Fruit fly (Drosophila melanogaster): ENCODE results near the gene NitFhit.

Gene NitFhit

DNA sequence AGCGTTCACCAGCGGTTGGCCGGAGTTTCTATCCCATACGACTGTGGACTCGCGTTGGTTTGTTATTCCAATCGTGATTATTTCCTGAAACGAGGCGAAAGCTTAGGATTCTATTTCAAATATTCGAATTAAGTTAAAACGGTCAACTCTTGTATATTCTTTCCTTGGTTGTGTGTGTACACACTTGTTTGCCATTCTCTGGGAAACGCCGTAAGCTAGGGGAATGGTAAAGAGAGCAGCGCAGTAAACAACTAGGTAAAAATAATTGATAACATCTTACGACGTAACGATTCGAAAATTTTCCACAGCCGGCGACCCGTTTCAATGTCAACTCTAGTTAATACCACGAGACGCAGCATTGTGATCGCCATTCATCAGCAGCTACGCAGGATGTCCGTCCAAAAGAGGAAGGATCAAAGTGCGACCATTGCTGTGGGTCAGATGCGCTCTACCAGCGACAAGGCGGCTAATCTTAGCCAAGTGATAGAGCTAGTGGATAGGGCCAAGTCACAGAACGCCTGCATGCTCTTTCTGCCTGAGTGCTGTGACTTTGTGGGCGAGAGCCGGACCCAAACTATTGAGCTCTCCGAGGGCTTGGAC, at the start of gene NitFhit:
NitFhit (plus strand) TSS at position 195 of the 600 bp plus-strand sequence.
- TF ChIP-seq gl (tag; optimal IDR thresholded peaks at IDR 0.05) = peak; percentile 29
- no peak for TF ChIP-seq rn (GFP tag; IDR thresholded peaks at IDR 0.05)

DNA sequence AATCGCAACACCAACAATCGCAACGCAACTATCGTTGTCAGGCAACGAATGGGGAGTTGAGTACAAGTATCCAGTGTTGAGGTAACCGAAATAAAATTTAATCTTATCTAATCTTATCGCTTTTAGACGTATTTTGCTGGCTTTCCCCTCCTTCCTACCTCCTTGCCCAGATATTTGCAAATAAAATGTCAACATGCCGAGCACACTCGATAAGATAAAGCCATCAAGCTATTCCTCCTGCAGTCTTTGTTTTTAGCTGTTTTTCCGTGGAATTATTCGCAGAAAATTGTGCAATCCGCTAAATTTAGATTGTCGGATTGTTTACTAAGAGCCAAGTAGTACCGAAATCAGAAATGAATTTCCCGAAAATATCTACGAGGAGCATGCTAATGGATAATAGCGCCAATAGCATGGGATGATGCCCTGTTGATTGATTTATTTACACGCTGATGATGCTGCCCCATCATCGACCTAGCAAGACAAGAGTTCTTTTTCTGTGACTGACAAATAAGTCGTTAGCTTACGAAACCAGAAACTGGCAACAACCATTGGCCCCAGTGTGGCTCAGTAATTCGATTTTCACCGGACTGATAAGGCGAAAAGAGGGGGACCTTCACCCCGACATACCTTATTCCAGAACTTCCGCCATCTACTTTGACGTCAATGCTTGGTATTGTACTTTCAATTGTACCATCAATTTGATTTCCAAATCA, 46.8 kb upstream of the NitFhit start:
- TF ChIP-seq Pif1A (GFP tag; optimal IDR thresholded peaks at IDR 0.05) (peak; percentile 18), Pif1B (GFP tag; optimal IDR thresholded peaks at IDR 0.05) (peak; percentile 13), gl (tag; optimal IDR thresholded peaks at IDR 0.05) (no peak), CG34367 (tag; optimal IDR thresholded peaks at IDR 0.05) (no peak)

DNA sequence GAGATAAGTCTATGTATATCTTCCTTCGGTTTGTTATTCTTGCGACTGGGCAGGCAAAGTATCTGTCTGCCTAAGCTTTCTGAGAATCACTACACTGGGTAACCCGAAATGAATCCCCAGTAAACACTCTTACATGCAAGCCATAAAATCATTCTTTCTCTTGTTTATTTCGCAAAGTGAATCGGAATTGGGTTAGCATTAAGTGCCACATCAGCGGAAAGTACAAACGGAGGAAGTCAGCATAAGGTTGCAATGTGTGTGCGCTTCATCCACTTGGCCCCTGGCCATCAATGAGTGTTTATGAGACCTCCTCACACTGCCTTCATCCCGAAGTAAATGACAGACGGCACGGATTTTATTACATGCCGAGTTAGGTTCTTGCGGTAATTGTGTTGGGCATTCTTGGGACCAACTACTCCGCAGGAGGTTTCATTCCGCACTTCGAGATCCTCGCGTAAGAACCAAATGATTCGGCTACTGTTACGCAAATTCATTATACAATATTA, 45.8 kb upstream of the NitFhit start:
- TF ChIP-seq CG13204 (GFP tag; optimal IDR thresholded peaks at IDR 0.05) = no peak
- TF ChIP-seq CG14655 (GFP tag; optimal IDR thresholded peaks at IDR 0.05) = no peak
- TF ChIP-seq D1 (tag; optimal IDR thresholded peaks at IDR 0.05) = no peak
- no peak for TF ChIP-seq gl (tag; optimal IDR thresholded peaks at IDR 0.05)
- no peak for TF ChIP-seq CG32121 (GFP tag; IDR thresholded peaks at IDR 0.05)
- TF ChIP-seq CG8159 (tag; optimal IDR thresholded peaks at IDR 0.05) = no peak
- TF ChIP-seq CG34367 (tag; optimal IDR thresholded peaks at IDR 0.05) = no peak
- TF ChIP-seq CG4496 (GFP tag; IDR thresholded peaks at IDR 0.05) = no peak
- TF ChIP-seq CG10348 (GFP tag; IDR thresholded peaks at IDR 0.05) = no peak
- no peak for TF ChIP-seq Snoo (tag; optimal IDR thresholded peaks at IDR 0.05)
- no peak for TF ChIP-seq rn (GFP tag; IDR thresholded peaks at IDR 0.05)
- no peak for TF ChIP-seq CG12605 (GFP tag; IDR thresholded peaks at IDR 0.05)
- no peak for TF ChIP-seq Pif1B (GFP tag; optimal IDR thresholded peaks at IDR 0.05)
- no peak for TF ChIP-seq Pif1A (GFP tag; optimal IDR thresholded peaks at IDR 0.05)

DNA sequence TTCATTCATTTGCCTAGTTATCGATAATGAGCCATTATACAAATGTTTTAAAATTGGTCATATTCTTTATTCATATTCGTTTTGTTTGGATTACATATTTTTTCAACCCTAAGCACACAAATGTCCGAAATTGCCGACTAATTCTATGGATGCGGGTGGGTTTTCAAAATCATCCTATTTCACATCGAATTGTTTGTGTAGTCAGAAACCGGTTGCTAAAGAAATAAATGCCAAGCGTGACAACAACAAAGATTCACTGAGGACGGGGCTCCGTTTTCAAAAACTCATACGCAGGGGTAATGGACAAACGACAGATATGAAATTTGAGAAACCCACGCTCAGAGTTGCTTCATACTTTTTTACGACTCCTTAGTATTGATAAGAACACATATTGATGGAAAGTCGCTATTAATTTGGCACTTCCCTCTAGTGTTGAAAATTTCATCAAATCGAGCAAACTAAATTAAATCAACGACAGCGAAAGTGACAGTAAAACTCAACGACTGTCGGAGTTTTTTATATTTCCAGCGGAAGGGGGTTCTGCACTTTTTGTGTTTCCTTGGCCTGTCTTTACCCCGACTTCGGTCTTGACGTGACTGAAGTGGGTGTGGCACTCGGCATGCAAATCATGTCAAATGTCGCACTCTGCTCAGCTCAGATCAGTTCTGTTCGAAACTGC, 44.0 kb upstream of the NitFhit start:
- no peak for TF ChIP-seq CG12605 (GFP tag; IDR thresholded peaks at IDR 0.05)
- no peak for TF ChIP-seq Pif1B (GFP tag; optimal IDR thresholded peaks at IDR 0.05)
- no peak for TF ChIP-seq CG15710 (tag; optimal IDR thresholded peaks at IDR 0.05)
- no peak for TF ChIP-seq CG32121 (GFP tag; IDR thresholded peaks at IDR 0.05)
- no peak for TF ChIP-seq D1 (tag; optimal IDR thresholded peaks at IDR 0.05)
- no peak for TF ChIP-seq CG9948 (tag; optimal IDR thresholded peaks at IDR 0.05)
- TF ChIP-seq Pif1A (GFP tag; optimal IDR thresholded peaks at IDR 0.05) = no peak
- TF ChIP-seq rn (GFP tag; IDR thresholded peaks at IDR 0.05) = no peak

DNA sequence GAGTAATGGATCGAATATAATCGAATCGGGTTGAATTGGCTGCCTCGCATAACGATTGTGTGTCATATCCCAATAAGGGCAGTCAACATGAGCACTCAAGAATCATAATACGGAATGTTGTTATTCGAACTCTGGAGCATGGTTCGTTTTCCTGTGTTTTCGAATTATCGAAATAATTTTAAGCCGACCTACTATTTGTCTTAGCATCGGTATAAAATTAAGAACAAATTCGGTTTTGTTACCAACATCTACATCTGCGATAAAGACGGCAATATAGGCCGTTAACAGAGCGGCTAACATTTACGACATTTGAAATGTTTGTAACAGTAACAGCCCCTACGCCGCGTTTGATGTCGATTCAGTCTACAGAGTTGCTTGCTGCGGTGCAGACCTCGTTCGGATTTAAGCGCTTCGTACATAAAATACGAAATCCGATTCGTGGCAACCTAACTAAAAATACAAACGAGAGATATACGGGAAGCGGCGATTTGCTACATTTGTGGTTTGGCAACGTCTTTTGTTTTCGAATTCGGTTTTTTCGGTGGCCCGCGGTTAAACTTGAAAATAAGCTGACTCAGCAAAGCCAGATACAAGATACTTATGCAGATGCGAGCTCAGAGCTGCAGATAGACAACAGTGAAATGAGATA, 43.0 kb upstream of the NitFhit start:
- TF ChIP-seq CG12605 (GFP tag; IDR thresholded peaks at IDR 0.05) (0 out of 2 replicates have a peak, but pooled peaks have one; percentile 34), Pif1B (GFP tag; optimal IDR thresholded peaks at IDR 0.05) (peak; percentile 3), CG32121 (GFP tag; IDR thresholded peaks at IDR 0.05) (no peak), rn (GFP tag; IDR thresholded peaks at IDR 0.05) (no peak), fd96Ca (GFP tag; IDR thresholded peaks at IDR 0.05) (0 out of 3 replicates have a peak, but pooled peaks have one; percentile 7), Snoo (tag; optimal IDR thresholded peaks at IDR 0.05) (peak; percentile 19), Ets98B (GFP tag; IDR thresholded peaks at IDR 0.05) (peak; percentile 11; the same call in 1 of the 2 replicates), CG8159 (tag; optimal IDR thresholded peaks at IDR 0.05) (no peak)

DNA sequence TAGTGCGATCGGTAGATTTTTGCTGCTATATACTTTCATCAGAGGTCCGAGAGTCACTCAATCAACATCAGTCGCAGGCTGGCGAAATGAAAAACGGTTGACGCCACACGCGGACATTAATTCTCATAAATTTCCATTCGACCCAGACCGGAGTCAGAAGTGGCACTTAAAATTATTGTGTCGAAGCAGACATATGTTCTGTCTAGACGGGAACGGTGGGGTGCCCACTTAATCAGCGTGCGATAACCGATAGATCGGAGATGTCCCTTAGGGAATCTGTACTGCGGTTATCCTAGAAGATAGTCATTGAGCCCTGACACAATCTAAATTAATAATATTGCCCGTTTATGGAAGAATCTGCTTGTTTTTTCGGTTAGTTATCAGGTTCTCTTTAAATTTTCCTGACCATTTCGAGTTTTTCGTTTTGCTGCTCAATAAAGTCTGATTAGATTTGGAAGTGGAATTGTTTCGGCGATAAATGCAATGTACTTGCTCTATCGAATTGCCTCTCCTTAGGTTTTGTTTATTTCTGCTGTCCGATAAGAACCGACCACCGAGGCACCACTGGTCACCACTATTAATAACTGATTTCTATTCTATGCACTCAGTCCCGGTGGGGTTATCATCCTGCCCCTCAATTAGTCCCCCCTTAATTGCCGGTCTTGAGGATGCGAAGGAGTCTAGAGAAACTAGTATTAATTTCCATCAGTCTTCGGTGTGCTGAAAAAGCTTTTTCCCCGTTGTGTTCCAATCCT, 41.5 kb upstream of the NitFhit start:
- TF ChIP-seq CG13204 (GFP tag; optimal IDR thresholded peaks at IDR 0.05) (no peak), CG34367 (tag; optimal IDR thresholded peaks at IDR 0.05) (no peak), CG12605 (GFP tag; IDR thresholded peaks at IDR 0.05) (no peak), CG10348 (GFP tag; IDR thresholded peaks at IDR 0.05) (no peak), fd96Ca (GFP tag; IDR thresholded peaks at IDR 0.05) (no peak), CG14655 (GFP tag; optimal IDR thresholded peaks at IDR 0.05) (no peak), CG9948 (tag; optimal IDR thresholded peaks at IDR 0.05) (no peak), EcR (GFP tag; optimal IDR thresholded peaks at IDR 0.05) (no peak), CG8301 (tag; optimal IDR thresholded peaks at IDR 0.05) (no peak), D1 (tag; optimal IDR thresholded peaks at IDR 0.05) (no peak), CG15710 (tag; optimal IDR thresholded peaks at IDR 0.05) (no peak)
